Fruit fly (Drosophila melanogaster): ENCODE data around the gene CG15312.

- no peak for TF ChIP-seq CTCF (GFP tag; optimal IDR thresholded peaks at IDR 0.05)
- TF ChIP-seq Sin3A (optimal IDR thresholded peaks at IDR 0.05), result no peak
- no peak for TF ChIP-seq oc (tag; optimal IDR thresholded peaks at IDR 0.05)
- no peak for TF ChIP-seq Hr3 (GFP tag; optimal IDR thresholded peaks at IDR 0.05)
- no peak for TF ChIP-seq peb (GFP tag; IDR thresholded peaks at IDR 0.05)
- TF ChIP-seq az2 (GFP tag; optimal IDR thresholded peaks at IDR 0.05), result no peak
- no peak for TF ChIP-seq CG10565 (GFP tag; optimal IDR thresholded peaks at IDR 0.05)
- no peak for TF ChIP-seq CG7372 (GFP tag; IDR thresholded peaks at IDR 0.05)
- TF ChIP-seq CG7556 (GFP tag; optimal IDR thresholded peaks at IDR 0.05), result no peak
Observed at dm6 chrX:10008576-10009260, 62.0 kb downstream of the CG15312 start, which contains the start of gene CG33557.
